Worm (Caenorhabditis elegans): ENCODE data around the gene sax-3.

DNA sequence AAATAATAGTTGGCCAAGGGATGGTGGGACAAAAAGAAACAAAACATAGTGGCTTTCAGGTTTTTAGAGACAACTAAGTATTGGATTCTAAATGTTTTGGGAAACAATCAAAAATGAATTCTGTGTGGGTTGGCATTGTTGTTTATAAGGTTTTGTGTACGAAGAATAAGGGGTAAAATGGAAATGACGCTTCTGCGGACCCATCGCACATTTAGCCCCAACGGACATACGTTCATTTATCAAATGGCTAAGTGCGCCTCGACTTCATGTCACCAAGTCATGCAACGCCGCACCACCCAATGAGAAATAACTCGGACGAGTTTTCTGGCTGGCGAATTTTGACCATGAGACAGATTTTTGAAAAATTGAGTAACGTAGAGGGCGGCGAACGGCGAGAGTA is 4.6 kb upstream of the sax-3 start:
- TF ChIP-seq nhr-76 (tag; optimal IDR thresholded peaks at IDR 0.05): no peak
- no peak for TF ChIP-seq ces-1 (GFP tag; optimal IDR thresholded peaks at IDR 0.05)
- TF ChIP-seq drap-1 (GFP tag; optimal IDR thresholded peaks at IDR 0.05): no peak
- no peak for TF ChIP-seq ztf-11 (tag; optimal IDR thresholded peaks at IDR 0.05)
- TF ChIP-seq unc-62 (GFP tag; optimal IDR thresholded peaks at IDR 0.05): no peak
- TF ChIP-seq unc-39 (tag; optimal IDR thresholded peaks at IDR 0.05): no peak
- TF ChIP-seq mep-1 (tag; optimal IDR thresholded peaks at IDR 0.05): no peak
- TF ChIP-seq mls-2 (tag; optimal IDR thresholded peaks at IDR 0.05): no peak
- no peak for TF ChIP-seq blmp-1 (tag; optimal IDR thresholded peaks at IDR 0.05)
- no peak for TF ChIP-seq nhr-12 (tag; optimal IDR thresholded peaks at IDR 0.05)
- TF ChIP-seq ham-2 (GFP tag; optimal IDR thresholded peaks at IDR 0.05): no peak
- no peak for TF ChIP-seq nhr-237 (tag; optimal IDR thresholded peaks at IDR 0.05)
- TF ChIP-seq bed-3 (GFP tag; optimal IDR thresholded peaks at IDR 0.05): no peak
- no peak for TF ChIP-seq lin-13 (tag; optimal IDR thresholded peaks at IDR 0.05)
